Worm (Caenorhabditis elegans): Measurements from ENCODE around the gene F09B9.5.

- TF ChIP-seq cog-1 (tag; optimal IDR thresholded peaks at IDR 0.05) (no peak), T22C8.4 (GFP tag; IDR thresholded peaks at IDR 0.05) (peak; percentile 13; the same call in 1 of the 2 replicates), ref-1 (GFP tag; conservative IDR thresholded peaks at IDR 0.05) (no peak), ztf-29 (GFP tag; IDR thresholded peaks at IDR 0.05) (peak; percentile 51; the same call in 1 of the 2 replicates), klf-2 (GFP tag; conservative IDR thresholded peaks at IDR 0.05) (peak; percentile 76), med-1 (GFP tag; optimal IDR thresholded peaks at IDR 0.05; ENCODE audit: insufficient read depth) (no peak), ztf-23 (GFP tag; IDR thresholded peaks at IDR 0.05) (peak; percentile 78)
These were observed 9.6 kb upstream of the F09B9.5 start for ce11 chrX:10145011-10145410.

Measured in whole organism, midembryonic.